Worm (Caenorhabditis elegans) whole organism, late embryonic: ENCODE results near the gene Y37E11AM.4.

Experiments
- C38D4.7 ChIP-seq: fragments of 200-800 bp; sonication (Bioruptor generic); optimal IDR thresholded peaks from 2 replicates; lab custom pipeline; 2018; ENCODE audit warnings: mild to moderate bottlenecking, missing genetic modification characterization, moderate library complexity, missing compliant biosample characterization
- F13H6.1 ChIP-seq: sonication (generic microtip); optimal IDR thresholded peaks from 2 replicates; lab custom pipeline; 2016; ENCODE audit warnings: missing genetic modification characterization, missing compliant biosample characterization
- K09A11.1 ChIP-seq: sonication (generic microtip); optimal IDR thresholded peaks from 2 replicates; lab custom pipeline; 2017; ENCODE audit warnings: antibody characterized with exemption, mild to moderate bottlenecking, missing genetic modification characterization, missing compliant biosample characterization; ENCODE audit not compliant: insufficient read depth
- ahr-1 ChIP-seq: sonication (generic microtip); optimal IDR thresholded peaks from 2 replicates; lab custom pipeline; 2016; ENCODE audit warnings: missing genetic modification characterization, missing compliant biosample characterization
- ama-1 ChIP-seq: fragments of 150-350 bp; optimal IDR thresholded peaks from 2 replicates; lab custom pipeline; 2014
- ceh-18 ChIP-seq: sonication (generic microtip); optimal IDR thresholded peaks from 2 replicates; lab custom pipeline; 2016; ENCODE audit warnings: missing genetic modification characterization, missing compliant biosample characterization
- ceh-19 ChIP-seq: fragments of 200-800 bp; sonication (Bioruptor generic); optimal IDR thresholded peaks from 2 replicates; lab custom pipeline; 2018; ENCODE audit warnings: mild to moderate bottlenecking, missing genetic modification characterization, missing compliant biosample characterization
- ceh-2 ChIP-seq: sonication (generic microtip); optimal IDR thresholded peaks from 2 replicates; lab custom pipeline; 2016; ENCODE audit warnings: missing genotype, missing genetic modification characterization, missing compliant biosample characterization
- ceh-31 ChIP-seq: sonication (generic microtip); optimal IDR thresholded peaks from 2 replicates; lab custom pipeline; 2016; ENCODE audit warnings: missing genetic modification characterization, missing compliant biosample characterization
- ceh-34 ChIP-seq: sonication (generic microtip); optimal IDR thresholded peaks from 2 replicates; lab custom pipeline; 2016; ENCODE audit warnings: mild to moderate bottlenecking, missing genetic modification characterization, missing compliant biosample characterization
- ceh-48 ChIP-seq: sonication (generic microtip); optimal IDR thresholded peaks from 2 replicates; lab custom pipeline; 2016; ENCODE audit warnings: missing genetic modification characterization, inconsistent platforms, missing compliant biosample characterization
- ceh-6 ChIP-seq: fragments of 200-800 bp; sonication (Bioruptor generic); optimal IDR thresholded peaks from 2 replicates; lab custom pipeline; 2018; ENCODE audit warnings: mild to moderate bottlenecking, missing genetic modification characterization, missing compliant biosample characterization
- dmd-4 ChIP-seq: sonication (generic microtip); optimal IDR thresholded peaks from 2 replicates; lab custom pipeline; 2016; ENCODE audit warnings: borderline replicate concordance, missing genetic modification characterization, missing compliant biosample characterization
- dve-1 ChIP-seq: sonication (generic microtip); optimal IDR thresholded peaks from 2 replicates; lab custom pipeline; 2017; ENCODE audit warnings: antibody characterized with exemption, mild to moderate bottlenecking, missing genetic modification characterization, missing compliant biosample characterization
- elt-2 ChIP-seq: sonication (generic microtip); optimal IDR thresholded peaks from 2 replicates; lab custom pipeline; 2016; ENCODE audit warnings: missing genetic modification reagents, missing genetic modification characterization, missing compliant biosample characterization
- elt-4 ChIP-seq: sonication (generic microtip); optimal IDR thresholded peaks from 2 replicates; lab custom pipeline; 2016; ENCODE audit warnings: missing genetic modification characterization, missing compliant biosample characterization
- ets-4 ChIP-seq: sonication (generic microtip); optimal IDR thresholded peaks from 2 replicates; lab custom pipeline; 2016; ENCODE audit warnings: missing genetic modification characterization, missing compliant biosample characterization
- fkh-10 ChIP-seq: fragments of 150-350 bp; optimal IDR thresholded peaks from 2 replicates; lab custom pipeline; 2014; ENCODE audit warnings: missing biosample characterization, missing genetic modification reagents, missing genetic modification characterization
- hlh-13 ChIP-seq: fragments of 200-800 bp; sonication (Bioruptor generic); optimal IDR thresholded peaks from 2 replicates; lab custom pipeline; 2018; ENCODE audit warnings: mild to moderate bottlenecking, missing genetic modification characterization, missing compliant biosample characterization
- hlh-30 ChIP-seq: sonication (generic microtip); optimal IDR thresholded peaks from 2 replicates; lab custom pipeline; 2017; ENCODE audit warnings: antibody characterized with exemption, missing genetic modification characterization, missing compliant biosample characterization; ENCODE audit not compliant: insufficient read depth
- hlh-6 ChIP-seq: sonication (generic microtip); optimal IDR thresholded peaks from 2 replicates; lab custom pipeline; 2016; ENCODE audit warnings: missing genotype, missing genetic modification characterization, missing compliant biosample characterization
- lim-6 ChIP-seq: sonication (generic microtip); optimal IDR thresholded peaks from 2 replicates; lab custom pipeline; 2016; ENCODE audit warnings: missing genetic modification characterization, missing compliant biosample characterization
- lin-11 ChIP-seq: fragments of 200-800 bp; sonication (Bioruptor generic); optimal IDR thresholded peaks from 2 replicates; lab custom pipeline; 2018; ENCODE audit warnings: mild to moderate bottlenecking, missing genetic modification characterization, missing compliant biosample characterization
- madf-2 ChIP-seq: sonication (generic microtip); optimal IDR thresholded peaks from 2 replicates; lab custom pipeline; 2017; ENCODE audit warnings: missing genetic modification characterization, missing compliant biosample characterization
- nfya-1 ChIP-seq: sonication (generic microtip); optimal IDR thresholded peaks from 2 replicates; lab custom pipeline; 2017; ENCODE audit warnings: missing genetic modification characterization, mild to moderate bottlenecking, missing compliant biosample characterization, antibody characterized with exemption, moderate library complexity
- nhr-11 ChIP-seq: fragments of 150-350 bp; optimal IDR thresholded peaks from 2 replicates; lab custom pipeline; 2014; ENCODE audit warnings: missing biosample characterization, missing genetic modification characterization
- nhr-232 ChIP-seq: sonication (generic microtip); optimal IDR thresholded peaks from 2 replicates; lab custom pipeline; 2016; ENCODE audit warnings: missing genetic modification characterization, missing compliant biosample characterization
- odd-2 ChIP-seq: sonication (generic microtip); optimal IDR thresholded peaks from 2 replicates; lab custom pipeline; 2017; ENCODE audit warnings: antibody characterized with exemption, mild to moderate bottlenecking, missing genetic modification characterization, missing compliant biosample characterization
- pax-1 ChIP-seq: fragments of 150-350 bp; optimal IDR thresholded peaks from 2 replicates; lab custom pipeline; 2014; ENCODE audit warnings: missing biosample characterization, missing genetic modification characterization
- pha-2 ChIP-seq: sonication (generic microtip); optimal IDR thresholded peaks from 2 replicates; lab custom pipeline; 2017; ENCODE audit warnings: mild to moderate bottlenecking, missing genetic modification characterization, missing compliant biosample characterization
- pqm-1 ChIP-seq: sonication (generic microtip); optimal IDR thresholded peaks from 2 replicates; lab custom pipeline; 2016; ENCODE audit warnings: missing genetic modification characterization, missing compliant biosample characterization
- pros-1 ChIP-seq: fragments of 150-350 bp; optimal IDR thresholded peaks from 2 replicates; lab custom pipeline; 2014; ENCODE audit warnings: missing biosample characterization, missing genetic modification reagents, missing genetic modification characterization
- ref-2 ChIP-seq: sonication (generic microtip); optimal IDR thresholded peaks from 2 replicates; lab custom pipeline; 2016; ENCODE audit warnings: missing genetic modification characterization, missing compliant biosample characterization
- rnt-1 ChIP-seq: sonication (generic microtip); optimal IDR thresholded peaks from 2 replicates; lab custom pipeline; 2016; ENCODE audit warnings: missing genetic modification characterization, missing compliant biosample characterization
- sdc-2 ChIP-seq: sonication (generic microtip); optimal IDR thresholded peaks from 2 replicates; lab custom pipeline; 2016; ENCODE audit warnings: missing genotype, missing genetic modification characterization, missing compliant biosample characterization
- sox-2 ChIP-seq: fragments of 200-800 bp; sonication (Bioruptor generic); IDR thresholded peaks from 2 replicates; pipeline ENCODE4 v1.3.6; 2022; ENCODE audit warnings: missing genetic modification reagents, missing genetic modification characterization, missing compliant biosample characterization
- syd-9 ChIP-seq: sonication (generic microtip); optimal IDR thresholded peaks from 2 replicates; lab custom pipeline; 2016; ENCODE audit warnings: mild to moderate bottlenecking, missing genetic modification characterization, moderate library complexity, missing compliant biosample characterization
- tbx-2 ChIP-seq: sonication (generic microtip); optimal IDR thresholded peaks from 2 replicates; lab custom pipeline; 2016; ENCODE audit warnings: missing genetic modification characterization, missing compliant biosample characterization
- tbx-7 ChIP-seq: sonication (generic microtip); optimal IDR thresholded peaks from 2 replicates; lab custom pipeline; 2016; ENCODE audit warnings: missing genotype, missing genetic modification characterization, missing compliant biosample characterization
- unc-3 ChIP-seq, 2 experiments: fragments of 200-800 bp in 1 of 2; sonication (Bioruptor generic) in 1 of 2; sonication (generic microtip) in 1 of 2; conservative IDR thresholded peaks in 1 of 2; optimal IDR thresholded peaks in 1 of 2; 2 replicates each; pipeline versions ENCODE4 v1.3.6 to Lab custom; 2016 to 2022; ENCODE audit warnings: missing compliant biosample characterization in 2 of 2, missing genetic modification characterization in 2 of 2, missing genetic modification reagents in 1 of 2
- unc-42 ChIP-seq: sonication (generic microtip); optimal IDR thresholded peaks from 2 replicates; lab custom pipeline; 2016; ENCODE audit warnings: missing genotype, missing genetic modification characterization, missing compliant biosample characterization
- unc-55 ChIP-seq: sonication (generic microtip); optimal IDR thresholded peaks from 2 replicates; lab custom pipeline; 2017; ENCODE audit warnings: missing biosample characterization, missing genetic modification reagents, missing genetic modification characterization
- unc-86 ChIP-seq: sonication (generic microtip); optimal IDR thresholded peaks from 2 replicates; lab custom pipeline; 2016; ENCODE audit warnings: missing genetic modification characterization, missing compliant biosample characterization
- zip-5 ChIP-seq: sonication (generic microtip); optimal IDR thresholded peaks from 2 replicates; lab custom pipeline; 2016; ENCODE audit warnings: missing genetic modification characterization, missing compliant biosample characterization

Y37E11AM.4 gene

ce11 chrIV:3751001-3751400 is 28.4 kb upstream of the Y37E11AM.4 start, which contains the start of gene ugt-45:
Gene ugt-45, minus strand, starts transcription at chrIV:3751101.
- TF ChIP-seq unc-86: no peak
- TF ChIP-seq ref-2 (tag; lab: Kevin White, UChicago): no peak
- TF ChIP-seq pqm-1 (tag; lab: Kevin White, UChicago): no peak
- TF ChIP-seq dmd-4 (tag; lab: Kevin White, UChicago): no peak
- TF ChIP-seq fkh-10 (GFP tag; lab: Kevin White, UChicago): no peak
- no peak for TF ChIP-seq syd-9
- TF ChIP-seq pax-1 (tag; lab: Kevin White, UChicago): no peak
- no peak for TF ChIP-seq pros-1
- no peak for TF ChIP-seq ceh-6
- no peak for TF ChIP-seq ceh-18 (tag; lab: Kevin White, UChicago)
- no peak for TF ChIP-seq tbx-2 (tag; lab: Kevin White, UChicago)
- TF ChIP-seq ceh-19: no peak
- no peak for TF ChIP-seq pha-2 (tag; lab: Kevin White, UChicago)
- no peak for TF ChIP-seq unc-3 (GFP tag; conservative IDR thresholded peaks at IDR 0.05; lab: Robert Waterston, UW)
- no peak for TF ChIP-seq unc-3 (tag; optimal IDR thresholded peaks at IDR 0.05; lab: Kevin White, UChicago)
- no peak for TF ChIP-seq unc-55
- TF ChIP-seq zip-5: no peak
- no peak for TF ChIP-seq nhr-11 (tag; lab: Kevin White, UChicago)
- no peak for TF ChIP-seq ceh-2 (tag; lab: Kevin White, UChicago)
- no peak for TF ChIP-seq lin-11 (tag; lab: Kevin White, UChicago)
- TF ChIP-seq sox-2 (GFP tag; lab: Robert Waterston, UW): no peak

- TF ChIP-seq ets-4 (tag; lab: Kevin White, UChicago): no peak
- TF ChIP-seq elt-2 (tag; lab: Kevin White, UChicago): no peak
- no peak for TF ChIP-seq hlh-30
- no peak for TF ChIP-seq hlh-13 (GFP tag; lab: Kevin White, UChicago)
- TF ChIP-seq sox-2 (GFP tag; lab: Robert Waterston, UW): no peak
- no peak for TF ChIP-seq ceh-19
- no peak for TF ChIP-seq hlh-6 (tag; lab: Kevin White, UChicago)
- no peak for TF ChIP-seq odd-2 (tag; lab: Kevin White, UChicago)
- no peak for TF ChIP-seq ceh-48
- TF ChIP-seq unc-55: no peak
- no peak for TF ChIP-seq madf-2 (tag; lab: Kevin White, UChicago)
- TF ChIP-seq C38D4.7: no peak
- TF ChIP-seq tbx-7 (tag; lab: Kevin White, UChicago): no peak
Measured at ce11 chrIV:3745806-3746205, 23.2 kb upstream of the Y37E11AM.4 start.

ce11 chrIV:3743748-3744147 is 21.2 kb upstream of the Y37E11AM.4 start, which contains the start of gene siah-1:
Gene siah-1, plus strand, starts transcription at chrIV:3744048.
- TF ChIP-seq ahr-1 (tag; lab: Kevin White, UChicago) (no peak), unc-42 (no peak), hlh-13 (GFP tag; lab: Kevin White, UChicago) (no peak), ets-4 (tag; lab: Kevin White, UChicago) (no peak), nhr-232 (tag; lab: Kevin White, UChicago) (no peak)

ce11 chrIV:3742426-3742839 is 19.8 kb upstream of the Y37E11AM.4 start:
- TF ChIP-seq lim-6 (tag; lab: Kevin White, UChicago) (no peak), pha-2 (tag; lab: Kevin White, UChicago) (no peak), tbx-2 (tag; lab: Kevin White, UChicago) (peak; percentile 64), unc-42 (peak; percentile 60), F13H6.1 (tag; lab: Kevin White, UChicago) (no peak), ceh-48 (peak; percentile 87), ets-4 (tag; lab: Kevin White, UChicago) (no peak), dve-1 (tag; lab: Kevin White, UChicago) (peak; percentile 47), sdc-2 (peak; percentile 11), K09A11.1 (peak; percentile 52), hlh-30 (peak; percentile 95), ceh-19 (peak; percentile 32), unc-55 (peak; percentile 95), elt-4 (tag; lab: Kevin White, UChicago) (no peak), ceh-31 (tag; lab: Kevin White, UChicago) (peak; percentile 72), ref-2 (tag; lab: Kevin White, UChicago) (peak; percentile 26), hlh-6 (tag; lab: Kevin White, UChicago) (no peak), ceh-2 (tag; lab: Kevin White, UChicago) (peak; percentile 42), nfya-1 (tag; lab: Kevin White, UChicago) (peak; percentile 94), ceh-18 (tag; lab: Kevin White, UChicago) (peak; percentile 78), ceh-34 (tag; lab: Kevin White, UChicago) (peak; percentile 48), rnt-1 (tag; lab: Kevin White, UChicago) (peak; percentile 14), ama-1 (no peak), pax-1 (tag; lab: Kevin White, UChicago) (peak; percentile 39)
